Fruit fly (Drosophila melanogaster): ENCODE results near the gene CG32645.
"Not testable (repeated sequence)": the region's sequence is repeated elsewhere in the genome, so short reads cannot be mapped to it uniquely, and the experiment has no call there.

The CG32645 gene

dm6 chrX:13177720-13178119, 38.7 kb downstream of the CG32645 start, which contains the start of gene CG32640:
Gene CG32640, plus strand, starts transcription at chrX:13178005.
- TF ChIP-seq Vsx2 (GFP tag; optimal IDR thresholded peaks at IDR 0.05; ENCODE audit: partially characterized antibody); sage (GFP tag; optimal IDR thresholded peaks at IDR 0.05); fru (GFP tag; optimal IDR thresholded peaks at IDR 0.05): not testable (repeated sequence)

dm6 chrX:13184178-13184577, 45.2 kb downstream of the CG32645 start, which contains the start of gene CG32641:
Gene CG32641, plus strand, starts transcription at chrX:13184478.
- not testable (repeated sequence) for TF ChIP-seq GATAd (GFP tag; optimal IDR thresholded peaks at IDR 0.05); Mio (GFP tag; optimal IDR thresholded peaks at IDR 0.05); dsf (GFP tag; optimal IDR thresholded peaks at IDR 0.05; ENCODE audit: borderline replicate concordance)

dm6 chrX:13189032-13189431, 50.0 kb downstream of the CG32645 start, which contains the start of gene Lgr4:
Gene Lgr4, minus strand, starts transcription at chrX:13189164.
- TF ChIP-seq dsf (GFP tag; optimal IDR thresholded peaks at IDR 0.05; ENCODE audit: borderline replicate concordance) (no peak), br (GFP tag; optimal IDR thresholded peaks at IDR 0.05) (no peak), Hr83 (GFP tag; optimal IDR thresholded peaks at IDR 0.05; ENCODE audit: poor library complexity, severe bottlenecking) (no peak), OdsH (GFP tag; optimal IDR thresholded peaks at IDR 0.05) (no peak), Rel (GFP tag; optimal IDR thresholded peaks at IDR 0.05) (no peak), Rel (tag; optimal IDR thresholded peaks at IDR 0.05) (no peak), psq (GFP tag; optimal IDR thresholded peaks at IDR 0.05) (no peak), CG32264 (GFP tag; optimal IDR thresholded peaks at IDR 0.05) (no peak), usp (GFP tag; optimal IDR thresholded peaks at IDR 0.05) (no peak), rgr (GFP tag; optimal IDR thresholded peaks at IDR 0.05) (no peak), Dif (GFP tag; optimal IDR thresholded peaks at IDR 0.05; ENCODE audit: partially characterized antibody) (no peak), Jra (GFP tag; optimal IDR thresholded peaks at IDR 0.05) (no peak), h (GFP tag; optimal IDR thresholded peaks at IDR 0.05) (no peak), sage (GFP tag; optimal IDR thresholded peaks at IDR 0.05) (no peak), Sp1 (GFP tag; optimal IDR thresholded peaks at IDR 0.05) (no peak), Myc (optimal IDR thresholded peaks at IDR 0.05) (no peak), sv (GFP tag; optimal IDR thresholded peaks at IDR 0.05) (no peak), tai (GFP tag; optimal IDR thresholded peaks at IDR 0.05) (no peak), brk (GFP tag; optimal IDR thresholded peaks at IDR 0.05) (no peak), GATAd (GFP tag; optimal IDR thresholded peaks at IDR 0.05) (no peak), CG9705 (GFP tag; optimal IDR thresholded peaks at IDR 0.05) (no peak)

- no peak for TF ChIP-seq br (GFP tag; optimal IDR thresholded peaks at IDR 0.05)
- TF ChIP-seq sv (GFP tag; optimal IDR thresholded peaks at IDR 0.05), result no peak
- no peak for TF ChIP-seq Mio (GFP tag; optimal IDR thresholded peaks at IDR 0.05)
Observed at dm6 chrX:13191783-13192182, 52.8 kb downstream of the CG32645 start, which contains the start of gene CG12723. Gene CG12723, minus strand, starts transcription at chrX:13191883.

dm6 chrX:13192239-13192638, 53.2 kb downstream of the CG32645 start:
- no peak for TF ChIP-seq OdsH (GFP tag; optimal IDR thresholded peaks at IDR 0.05)

- TF ChIP-seq HLH106 (tag; optimal IDR thresholded peaks at IDR 0.05) (no peak), woc (GFP tag; optimal IDR thresholded peaks at IDR 0.05) (no peak), Rel (GFP tag; optimal IDR thresholded peaks at IDR 0.05) (no peak), Rel (tag; optimal IDR thresholded peaks at IDR 0.05) (no peak), dl (GFP tag; optimal IDR thresholded peaks at IDR 0.05; ENCODE audit: insufficient read depth in 1 of 2, partially characterized antibody in 2 of 2) (no peak), Vsx2 (GFP tag; optimal IDR thresholded peaks at IDR 0.05; ENCODE audit: partially characterized antibody) (no peak)
Observed at dm6 chrX:13194249-13194648, 55.2 kb downstream of the CG32645 start, which contains the start of gene Coq5. Gene Coq5, minus strand, starts transcription at chrX:13194551.

- TF ChIP-seq h (GFP tag; optimal IDR thresholded peaks at IDR 0.05) (no peak), Abd-B (GFP tag; optimal IDR thresholded peaks at IDR 0.05) (no peak), Sp1 (GFP tag; optimal IDR thresholded peaks at IDR 0.05) (no peak), brk (GFP tag; optimal IDR thresholded peaks at IDR 0.05) (no peak), sage (GFP tag; optimal IDR thresholded peaks at IDR 0.05) (no peak), lola (GFP tag; optimal IDR thresholded peaks at IDR 0.05) (no peak), GATAd (GFP tag; optimal IDR thresholded peaks at IDR 0.05) (no peak), sv (GFP tag; optimal IDR thresholded peaks at IDR 0.05) (no peak), ey (GFP tag; optimal IDR thresholded peaks at IDR 0.05) (no peak), CrebA (GFP tag; optimal IDR thresholded peaks at IDR 0.05; ENCODE audit: borderline replicate concordance) (no peak), foxo (GFP tag; optimal IDR thresholded peaks at IDR 0.05) (no peak)
Observed at dm6 chrX:13202162-13202561, 63.2 kb downstream of the CG32645 start, which contains the start of gene CG44437. Gene CG44437, minus strand, starts transcription at chrX:13202262.
